Fruit fly (Drosophila melanogaster): ENCODE data around the gene Irc.

DNA sequence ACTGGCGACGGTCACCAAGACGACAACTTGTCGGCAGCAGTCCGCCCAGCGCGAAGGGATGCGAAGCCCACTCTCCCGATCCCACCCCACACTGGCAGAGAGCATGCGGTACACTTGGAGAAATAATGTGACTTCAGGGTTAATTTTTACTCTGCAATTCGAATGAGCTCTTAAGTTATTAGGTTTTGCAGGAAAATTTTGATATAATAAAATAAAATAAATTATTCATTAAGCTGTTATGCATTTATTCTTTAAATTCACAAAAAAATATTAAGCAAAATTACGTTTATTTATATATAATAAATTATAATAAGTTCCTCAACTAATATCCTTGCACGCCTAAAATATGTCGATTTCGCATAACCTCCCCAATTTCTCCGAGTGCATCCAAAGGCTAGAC, 46.2 kb downstream of the Irc start:
- TF ChIP-seq CG11902 (GFP tag; optimal IDR thresholded peaks at IDR 0.05) (no peak), CG34406 (GFP tag; optimal IDR thresholded peaks at IDR 0.05) (peak; percentile 20), CG6276 (GFP tag; optimal IDR thresholded peaks at IDR 0.05) (no peak), CG8319 (GFP tag; optimal IDR thresholded peaks at IDR 0.05) (no peak)
